Fruit fly (Drosophila melanogaster) whole organism, embryonic: Measurements from ENCODE around the gene eas.
A peak's percentile ranks its signal among the peaks of the same experiment; 100 is the strongest.

Experiments used
- ATbp ChIP-seq: fragments of 200-800 bp; sonication (Bioruptor generic); optimal IDR thresholded peaks from 2 replicates; lab custom pipeline; 2017; ENCODE audit warnings: missing biosample characterization, mild to moderate bottlenecking, missing genetic modification characterization, missing genetic modification reagents
- Antp ChIP-seq: fragments of 200-800 bp; sonication (Bioruptor generic); optimal IDR thresholded peaks from 3 replicates; lab custom pipeline; 2016; ENCODE audit warnings: missing biosample characterization, missing genetic modification characterization
- Atf-2 ChIP-seq: fragments of 200-800 bp; sonication (Bioruptor generic); optimal IDR thresholded peaks from 2 replicates; lab custom pipeline; 2016; ENCODE audit warnings: missing biosample characterization, missing genetic modification characterization
- Blimp-1 ChIP-seq: fragments of 200-800 bp; sonication (Bioruptor generic); optimal IDR thresholded peaks from 3 replicates; lab custom pipeline; 2018; ENCODE audit warnings: missing biosample characterization, missing genetic modification characterization, mild to moderate bottlenecking, moderate library complexity, missing genetic modification reagents
- C15 ChIP-seq: fragments of 200-800 bp; sonication (Bioruptor generic); IDR thresholded peaks from 3 replicates; pipeline ENCODE4 v1.3.6; 2022; ENCODE audit warnings: missing biosample characterization, missing genetic modification characterization
- CG1024 ChIP-seq: fragments of 200-800 bp; sonication (Bioruptor generic); IDR thresholded peaks from 2 replicates; pipeline ENCODE4 v1.3.6; 2022; ENCODE audit warnings: missing biosample characterization, missing genetic modification characterization
- CG10431 ChIP-seq: fragments of 200-800 bp; sonication (Bioruptor generic); optimal IDR thresholded peaks from 3 replicates; lab custom pipeline; 2018; ENCODE audit warnings: missing biosample characterization, mild to moderate bottlenecking, missing genetic modification characterization
- CG14965 ChIP-seq: fragments of 200-800 bp; sonication (Bioruptor generic); optimal IDR thresholded peaks from 2 replicates; lab custom pipeline; 2016; ENCODE audit warnings: missing biosample characterization, missing genetic modification characterization, borderline replicate concordance
- CG2202 ChIP-seq: fragments of 200-800 bp; sonication (Bioruptor generic); optimal IDR thresholded peaks from 2 replicates; lab custom pipeline; 2018; ENCODE audit warnings: missing biosample characterization, mild to moderate bottlenecking, missing genetic modification characterization
- CG2889 ChIP-seq: fragments of 200-800 bp; sonication (Bioruptor generic); IDR thresholded peaks from 3 replicates; pipeline ENCODE4 v1.3.6; 2022; ENCODE audit warnings: missing biosample characterization, missing genetic modification characterization
- CG31388 ChIP-seq: fragments of 200-800 bp; sonication (Bioruptor generic); optimal IDR thresholded peaks from 2 replicates; lab custom pipeline; 2016; ENCODE audit warnings: missing biosample characterization, missing genetic modification characterization
- CG32532 ChIP-seq: fragments of 200-800 bp; sonication (Bioruptor generic); IDR thresholded peaks from 2 replicates; pipeline ENCODE4 v1.3.6; 2022; ENCODE audit warnings: missing biosample characterization, missing genetic modification characterization
- CG3281 ChIP-seq: fragments of 200-800 bp; sonication (Bioruptor generic); optimal IDR thresholded peaks from 3 replicates; lab custom pipeline; 2017; ENCODE audit warnings: missing biosample characterization, mild to moderate bottlenecking, missing genetic modification characterization
- CG4282 ChIP-seq: fragments of 200-800 bp; sonication (Bioruptor generic); optimal IDR thresholded peaks from 2 replicates; lab custom pipeline; 2016; ENCODE audit warnings: missing biosample characterization, missing genetic modification characterization
- CG43689 ChIP-seq: fragments of 200-800 bp; sonication (Bioruptor generic); IDR thresholded peaks from 2 replicates; pipeline ENCODE4 v1.3.6; 2022; ENCODE audit warnings: missing biosample characterization, missing genetic modification characterization
- CG6683 ChIP-seq: fragments of 200-800 bp; sonication (Bioruptor generic); optimal IDR thresholded peaks from 2 replicates; lab custom pipeline; 2017; ENCODE audit warnings: missing biosample characterization, mild to moderate bottlenecking, missing genetic modification characterization, missing genetic modification reagents
- CG9932 ChIP-seq: fragments of 200-800 bp; sonication (Bioruptor generic); IDR thresholded peaks from 2 replicates; pipeline ENCODE4 v1.3.6; 2022; ENCODE audit warnings: missing biosample characterization, missing genetic modification characterization
- CTCF ChIP-seq: fragments of 200-800 bp; sonication (Bioruptor generic); optimal IDR thresholded peaks from 2 replicates; lab custom pipeline; 2017; ENCODE audit warnings: missing biosample characterization, mild to moderate bottlenecking, missing genetic modification characterization, moderate library complexity
- D19B ChIP-seq: fragments of 200-800 bp; sonication (Bioruptor generic); optimal IDR thresholded peaks from 2 replicates; lab custom pipeline; 2017; ENCODE audit warnings: missing biosample characterization, mild to moderate bottlenecking, missing genetic modification characterization
- Drgx ChIP-seq: fragments of 200-800 bp; sonication (Bioruptor generic); IDR thresholded peaks from 2 replicates; pipeline ENCODE4 v1.3.6; 2022; ENCODE audit warnings: missing biosample characterization, missing genetic modification characterization
- GATAe ChIP-seq: fragments of 200-800 bp; sonication (Bioruptor generic); conservative IDR thresholded peaks from 2 replicates; pipeline ENCODE4 v1.3.6; 2022; ENCODE audit warnings: missing biosample characterization, missing genetic modification characterization
- Gug ChIP-seq: fragments of 200-800 bp; sonication (Bioruptor generic); IDR thresholded peaks from 4 replicates; pipeline ENCODE4 v1.3.6; 2022; ENCODE audit warnings: missing biosample characterization, missing genetic modification characterization
- HmgZ ChIP-seq: fragments of 200-800 bp; sonication (Bioruptor generic); optimal IDR thresholded peaks from 2 replicates; lab custom pipeline; 2018; ENCODE audit warnings: missing biosample characterization, mild to moderate bottlenecking, missing genetic modification characterization
- Lhr ChIP-seq: fragments of 200-800 bp; sonication (Bioruptor generic); optimal IDR thresholded peaks from 3 replicates; lab custom pipeline; 2017; ENCODE audit warnings: mild to moderate bottlenecking, missing biosample characterization, missing genetic modification reagents, missing genetic modification characterization
- NFAT ChIP-seq: fragments of 200-800 bp; sonication (Bioruptor generic); IDR thresholded peaks from 2 replicates; pipeline ENCODE4 v1.3.6; 2022; ENCODE audit warnings: missing biosample characterization, missing genetic modification characterization
- Nf-YA ChIP-seq: fragments of 200-800 bp; sonication (Bioruptor generic); IDR thresholded peaks from 2 replicates; pipeline ENCODE4 v1.3.6; 2022; ENCODE audit warnings: missing biosample characterization, missing genetic modification characterization
- Nf-YB ChIP-seq: fragments of 200-800 bp; sonication (Bioruptor generic); optimal IDR thresholded peaks from 3 replicates; lab custom pipeline; 2019; ENCODE audit warnings: missing biosample characterization, mild to moderate bottlenecking, missing genetic modification characterization, moderate library complexity
- Nf-YC ChIP-seq: fragments of 200-800 bp; optimal IDR thresholded peaks from 3 replicates; lab custom pipeline; 2019; ENCODE audit warnings: missing biosample characterization, mild to moderate bottlenecking, missing genetic modification characterization, moderate library complexity
- Opbp ChIP-seq: fragments of 200-800 bp; sonication (Bioruptor generic); IDR thresholded peaks from 3 replicates; pipeline ENCODE4 v1.3.6; 2022; ENCODE audit warnings: missing biosample characterization, missing genetic modification characterization; ENCODE audit not compliant: partially characterized antibody
- Sry-δ ChIP-seq: fragments of 200-800 bp; sonication (Bioruptor generic); optimal IDR thresholded peaks from 2 replicates; lab custom pipeline; 2016; ENCODE audit warnings: missing biosample characterization, missing genetic modification characterization
- Xbp1 ChIP-seq: fragments of 200-800 bp; sonication (Bioruptor generic); optimal IDR thresholded peaks from 3 replicates; lab custom pipeline; 2016; ENCODE audit warnings: missing biosample characterization, mild to moderate bottlenecking, missing genetic modification characterization
- al ChIP-seq: fragments of 200-800 bp; sonication (Bioruptor generic); IDR thresholded peaks from 2 replicates; pipeline ENCODE4 v1.3.6; 2022; ENCODE audit warnings: missing biosample characterization, missing genetic modification characterization
- cwo ChIP-seq: fragments of 200-800 bp; sonication (Bioruptor generic); optimal IDR thresholded peaks from 3 replicates; lab custom pipeline; 2017; ENCODE audit warnings: missing biosample characterization, missing genetic modification characterization, mild to moderate bottlenecking, moderate library complexity, missing genetic modification reagents
- dmrt11E ChIP-seq: fragments of 200-800 bp; sonication (Bioruptor generic); optimal IDR thresholded peaks from 3 replicates; lab custom pipeline; 2018; ENCODE audit warnings: missing biosample characterization, mild to moderate bottlenecking, missing genetic modification characterization, moderate library complexity
- fd96Cb ChIP-seq: fragments of 200-800 bp; sonication (Bioruptor generic); optimal IDR thresholded peaks from 2 replicates; lab custom pipeline; 2018; ENCODE audit warnings: missing biosample characterization, mild to moderate bottlenecking, missing genetic modification characterization, moderate library complexity
- h ChIP-seq: fragments of >200 bp; optimal IDR thresholded peaks from 2 replicates; lab custom pipeline; 2017
- jigr1 ChIP-seq: fragments of 200-800 bp; sonication (Bioruptor generic); IDR thresholded peaks from 3 replicates; pipeline ENCODE4 v1.3.6; 2022; ENCODE audit warnings: missing biosample characterization, missing genetic modification characterization
- jing ChIP-seq: fragments of 200-800 bp; sonication (Bioruptor generic); optimal IDR thresholded peaks from 2 replicates; lab custom pipeline; 2018; ENCODE audit warnings: missing biosample characterization, mild to moderate bottlenecking, missing genetic modification characterization
- knrl ChIP-seq: fragments of 200-800 bp; sonication (Bioruptor generic); IDR thresholded peaks from 3 replicates; pipeline ENCODE4 v1.3.6; 2022; ENCODE audit warnings: missing biosample characterization, missing genetic modification characterization; ENCODE audit not compliant: partially characterized antibody
- lola ChIP-seq, 3 experiments: fragments of >200 bp in 2 of 3; fragments of 200-800 bp in 1 of 3; sonication (Bioruptor generic) in 1 of 3; optimal IDR thresholded peaks; 2 replicates each; lab custom pipeline; 2017 to 2019; ENCODE audit warnings: missing biosample characterization in 3 of 3, missing genetic modification characterization in 3 of 3, mild to moderate bottlenecking in 1 of 3, moderate library complexity in 1 of 3
- maf-S ChIP-seq: fragments of 200-800 bp; sonication (Bioruptor generic); optimal IDR thresholded peaks from 2 replicates; lab custom pipeline; 2016; ENCODE audit warnings: missing biosample characterization, missing genetic modification characterization
- mam ChIP-seq: fragments of 200-800 bp; sonication (Bioruptor generic); optimal IDR thresholded peaks from 3 replicates; lab custom pipeline; 2016; ENCODE audit warnings: missing biosample characterization, missing genetic modification characterization
- mld ChIP-seq: fragments of 200-800 bp; sonication (Bioruptor generic); IDR thresholded peaks from 3 replicates; pipeline ENCODE4 v1.3.6; 2022; ENCODE audit warnings: missing biosample characterization, missing genetic modification characterization; ENCODE audit not compliant: partially characterized antibody
- nerfin-2 ChIP-seq: fragments of 200-800 bp; sonication (Bioruptor generic); IDR thresholded peaks from 2 replicates; pipeline ENCODE4 v1.3.6; 2022; ENCODE audit warnings: missing biosample characterization, missing genetic modification characterization; ENCODE audit not compliant: partially characterized antibody
- phol ChIP-seq: fragments of 200-800 bp; sonication (Bioruptor generic); optimal IDR thresholded peaks from 3 replicates; lab custom pipeline; 2018; ENCODE audit warnings: missing biosample characterization, mild to moderate bottlenecking, missing genetic modification characterization, moderate library complexity
- run ChIP-seq: fragments of 200-800 bp; sonication (Bioruptor generic); optimal IDR thresholded peaks from 3 replicates; lab custom pipeline; 2018; ENCODE audit warnings: missing biosample characterization, mild to moderate bottlenecking, missing genetic modification characterization
- stwl ChIP-seq: fragments of 200-800 bp; sonication (Bioruptor generic); optimal IDR thresholded peaks from 3 replicates; lab custom pipeline; 2018; ENCODE audit warnings: missing biosample characterization, mild to moderate bottlenecking, missing genetic modification characterization, moderate library complexity
- sug ChIP-seq: fragments of 200-800 bp; optimal IDR thresholded peaks from 2 replicates; lab custom pipeline; 2019; ENCODE audit warnings: missing biosample characterization, mild to moderate bottlenecking, missing genetic modification characterization, moderate library complexity
- tna ChIP-seq: fragments of 200-800 bp; sonication (Bioruptor generic); IDR thresholded peaks from 2 replicates; pipeline ENCODE4 v1.3.6; 2022; ENCODE audit warnings: missing biosample characterization, missing genetic modification characterization; ENCODE audit not compliant: partially characterized antibody
- yki ChIP-seq: fragments of >200 bp; optimal IDR thresholded peaks from 3 replicates; lab custom pipeline; 2018

Gene eas

DNA sequence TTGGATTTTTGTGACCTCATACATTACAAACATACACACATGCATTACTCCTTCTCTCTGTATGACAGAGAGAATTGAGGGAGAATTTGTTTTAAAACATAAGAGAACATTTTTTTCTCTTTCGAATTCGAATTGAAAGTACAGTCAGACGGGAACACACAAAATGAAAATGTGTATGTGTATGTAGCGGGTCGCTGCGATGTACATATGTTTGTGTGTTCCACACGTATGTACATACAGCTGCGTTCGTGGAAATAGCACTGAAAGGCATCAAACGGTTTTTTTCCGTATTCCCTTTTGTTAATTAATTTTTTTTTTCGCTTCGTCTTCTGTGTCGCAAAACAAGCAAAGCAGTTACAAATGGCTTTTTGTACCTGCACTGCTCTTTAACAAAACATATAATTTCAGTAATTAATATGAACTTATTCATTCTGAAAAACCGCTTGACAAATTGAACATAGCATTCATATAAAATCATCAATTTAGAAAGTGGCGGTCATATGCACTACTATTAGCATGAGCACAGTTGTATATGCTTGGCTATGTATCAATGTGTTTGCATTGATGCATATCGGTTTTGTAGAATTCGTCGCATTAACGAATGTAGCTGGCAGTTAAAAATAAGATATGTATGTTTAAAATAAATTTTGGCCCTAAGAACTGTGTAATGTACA lies 54.6 kb downstream of the eas start (continued):
- TF ChIP-seq Nf-YB (GFP tag; lab: Kevin White, UChicago) = peak; percentile 86
- peak; percentile 96 for TF ChIP-seq fd96Cb
- peak; percentile 90 for TF ChIP-seq al (GFP tag; lab: Robert Waterston, UW)
- no peak; the same call in 1 of the 2 replicates for TF ChIP-seq CG43689 (GFP tag; lab: Robert Waterston, UW)
- TF ChIP-seq CG32532 (GFP tag; lab: Robert Waterston, UW) = peak; percentile 90
- TF ChIP-seq Nf-YC = peak; percentile 89
- peak; percentile 94 for TF ChIP-seq CG2202 (tag; lab: Kevin White, UChicago)
- peak; percentile 95 for TF ChIP-seq run (tag; lab: Kevin White, UChicago)
- peak; percentile 95 for TF ChIP-seq Drgx (GFP tag; lab: Robert Waterston, UW)
- TF ChIP-seq yki = peak; percentile 3
- TF ChIP-seq NFAT (GFP tag; lab: Robert Waterston, UW) = peak; percentile 78
- peak; percentile 97 for TF ChIP-seq CG3281 (GFP tag; lab: Kevin White, UChicago)
- TF ChIP-seq knrl (GFP tag; lab: Robert Waterston, UW) = no peak
- peak; percentile 85 for TF ChIP-seq Gug (GFP tag; lab: Robert Waterston, UW)
- TF ChIP-seq cwo (GFP tag; lab: Kevin White, UChicago) = peak; percentile 94
- no peak for TF ChIP-seq Opbp (GFP tag; lab: Robert Waterston, UW)
- peak; percentile 86 for TF ChIP-seq Nf-YA
- peak; percentile 91 for TF ChIP-seq D19B (GFP tag; lab: Kevin White, UChicago)
- peak; percentile 96 for TF ChIP-seq dmrt11E (tag; lab: Kevin White, UChicago)
- peak; percentile 80 for TF ChIP-seq CG2889 (GFP tag; lab: Robert Waterston, UW)
- TF ChIP-seq GATAe (GFP tag; lab: Robert Waterston, UW) = peak; percentile 60
- peak; percentile 93 for TF ChIP-seq Xbp1 (GFP tag; lab: Kevin White, UChicago)
- TF ChIP-seq maf-S = peak; percentile 92
- peak; percentile 46 for TF ChIP-seq stwl
- TF ChIP-seq Blimp-1 (GFP tag; lab: Kevin White, UChicago) = peak; percentile 93
- peak; percentile 97 for TF ChIP-seq phol (tag; lab: Kevin White, UChicago)
- peak; percentile 91 for TF ChIP-seq jing (GFP tag; lab: Kevin White, UChicago)
- peak; percentile 67 for TF ChIP-seq CTCF (GFP tag; lab: Kevin White, UChicago)
- peak; percentile 86 for TF ChIP-seq jigr1 (GFP tag; lab: Robert Waterston, UW)
- TF ChIP-seq tna (GFP tag; lab: Robert Waterston, UW) = no peak
- peak; percentile 73 for TF ChIP-seq CG31388 (GFP tag; lab: Kevin White, UChicago)
- peak; percentile 71 for TF ChIP-seq CG14965 (GFP tag; lab: Kevin White, UChicago)
- peak in 1 of 3 experiments; percentile 97 for TF ChIP-seq lola (GFP tag; optimal IDR thresholded peaks at IDR 0.05; lab: Kevin White, UChicago)
- TF ChIP-seq h (lab: Kevin White, UChicago) = no peak
- TF ChIP-seq nerfin-2 (GFP tag; lab: Robert Waterston, UW) = no peak
- peak; percentile 95 for TF ChIP-seq sug (tag; lab: Kevin White, UChicago)
- peak; percentile 70 for TF ChIP-seq CG4282 (GFP tag; lab: Kevin White, UChicago)
- TF ChIP-seq HmgZ (tag; lab: Kevin White, UChicago) = peak; percentile 97
- peak; percentile 49 for TF ChIP-seq Sry-δ
- TF ChIP-seq mld (GFP tag; lab: Robert Waterston, UW) = no peak
- peak; percentile 94 for TF ChIP-seq ATbp (GFP tag; lab: Kevin White, UChicago)
- TF ChIP-seq CG6683 (GFP tag; lab: Kevin White, UChicago) = peak; percentile 90
- peak; percentile 94 for TF ChIP-seq Antp
- peak; percentile 94 for TF ChIP-seq CG10431 (GFP tag; lab: Kevin White, UChicago)
- TF ChIP-seq Atf-2 (GFP tag; lab: Kevin White, UChicago) = peak; percentile 94
- TF ChIP-seq mam = peak; percentile 95
- peak; percentile 88 for TF ChIP-seq CG9932 (GFP tag; lab: Robert Waterston, UW)
- TF ChIP-seq C15 (GFP tag; lab: Robert Waterston, UW) = peak; percentile 67; the same call in 1 of the 3 replicates
- TF ChIP-seq CG1024 (GFP tag; lab: Robert Waterston, UW) = peak; percentile 61
- peak; percentile 86 for TF ChIP-seq Lhr
